Worm (Caenorhabditis elegans) whole organism, young adult: Measurements from ENCODE around the gene trpp-9.

ENCODE experiments used
- F57C9.4 ChIP-seq: sonication (generic microtip); optimal IDR thresholded peaks from 2 replicates; lab custom pipeline; 2017; ENCODE audit warnings: mild to moderate bottlenecking, missing genetic modification characterization, missing compliant biosample characterization
- ama-1 ChIP-seq, 3 experiments: fragments of 150-350 bp in 1 of 3; sonication (generic microtip) in 2 of 3; optimal IDR thresholded peaks; 2 replicates each; lab custom pipeline; 2014 to 2018; ENCODE audit warnings: missing biosample characterization in 2 of 3, missing genetic modification characterization in 2 of 3, missing genetic modification reagents in 2 of 3
- lag-1 ChIP-seq: fragments of 200-800 bp; sonication (Bioruptor generic); IDR thresholded peaks from 2 replicates; pipeline ENCODE4 v1.3.6; 2022; ENCODE audit warnings: missing genetic modification reagents, missing genetic modification characterization, missing compliant biosample characterization
- pbrm-1 ChIP-seq: fragments of 200-800 bp; sonication (Bioruptor generic); IDR thresholded peaks from 2 replicates; pipeline ENCODE4 v1.3.6; 2022; ENCODE audit warnings: missing genetic modification reagents, missing genetic modification characterization, missing compliant biosample characterization
- pha-4 ChIP-seq: fragments of 150-350 bp; sonication (generic microtip); optimal IDR thresholded peaks from 2 replicates; lab custom pipeline; 2014; ENCODE audit warnings: missing biosample characterization, missing genetic modification reagents, missing genetic modification characterization
- sptf-2 ChIP-seq: fragments of 200-800 bp; sonication (Bioruptor generic); optimal IDR thresholded peaks from 2 replicates; lab custom pipeline; 2018; ENCODE audit warnings: mild to moderate bottlenecking, missing genetic modification characterization, missing compliant biosample characterization

DNA sequence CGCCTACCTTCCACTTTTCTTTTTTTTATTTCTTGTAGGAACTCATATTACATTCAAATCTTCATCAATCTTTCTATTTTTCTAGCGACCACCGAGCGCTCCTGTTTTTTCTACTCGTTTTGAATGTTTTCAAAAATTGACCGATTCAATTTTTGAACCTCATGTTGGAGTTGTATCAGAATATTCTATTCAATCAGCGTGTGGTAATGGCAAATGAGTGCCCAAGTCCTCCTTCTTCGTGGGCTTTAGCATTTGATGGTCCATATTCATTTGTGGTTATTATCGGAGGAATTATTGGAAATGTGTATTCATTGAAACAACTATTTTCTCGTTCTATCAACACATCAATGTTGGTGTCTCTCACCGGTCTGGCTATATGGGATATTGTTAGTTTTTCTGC lies 53.7 kb downstream of the trpp-9 start, which contains the start of gene F52D10.4:
- TF ChIP-seq ama-1 (optimal IDR thresholded peaks at IDR 0.05; lab: Kevin White, UChicago) (no peak), ama-1 (GFP tag; optimal IDR thresholded peaks at IDR 0.05; lab: Kevin White, UChicago) (no peak), pbrm-1 (no peak), sptf-2 (GFP tag; lab: Kevin White, UChicago) (no peak), pha-4 (tag; lab: Kevin White, UChicago) (no peak), F57C9.4 (tag; lab: Kevin White, UChicago) (no peak), lag-1 (no peak)
